Worm (Caenorhabditis elegans): ENCODE data around the gene col-89.
"Not testable (repeated sequence)": the region's sequence is repeated elsewhere in the genome, so short reads cannot be mapped to it uniquely, and the experiment has no call there.

ce11 chrIII:4785131-4785530 lies 37.2 kb downstream of the col-89 start, which contains the start of gene enu-3.2:
- not testable (repeated sequence) for TF ChIP-seq flt-1 (GFP tag; IDR thresholded peaks at IDR 0.05); ceh-36 (tag; optimal IDR thresholded peaks at IDR 0.05); ama-1 (optimal IDR thresholded peaks at IDR 0.05); ets-7 (tag; optimal IDR thresholded peaks at IDR 0.05); aly-1 (tag; optimal IDR thresholded peaks at IDR 0.05); tbx-11 (GFP tag; IDR thresholded peaks at IDR 0.05); hmbx-1 (tag; optimal IDR thresholded peaks at IDR 0.05); hmg-4 (GFP tag; optimal IDR thresholded peaks at IDR 0.05)

All from whole organism, early embryonic.